Worm (Caenorhabditis elegans) whole organism, L4 larva: Measurements from ENCODE around the gene nspg-6.

Source experiments
- F10B5.3 ChIP-seq: sonication (generic microtip); optimal IDR thresholded peaks from 2 replicates; lab custom pipeline; 2016; ENCODE audit warnings: mild to moderate bottlenecking, missing genetic modification characterization, missing compliant biosample characterization
- F49E8.2 ChIP-seq: sonication (generic microtip); optimal IDR thresholded peaks from 2 replicates; lab custom pipeline; 2016; ENCODE audit warnings: missing compliant biosample characterization, mild to moderate bottlenecking, missing genetic modification characterization, borderline replicate concordance
- T26A8.4 ChIP-seq: fragments of 200-800 bp; sonication (Bioruptor generic); IDR thresholded peaks from 2 replicates; pipeline ENCODE4 v1.3.6; 2022; ENCODE audit warnings: missing genetic modification characterization, missing compliant biosample characterization
- Y105C5A.15 ChIP-seq: fragments of 200-800 bp; sonication (Bioruptor generic); IDR thresholded peaks from 2 replicates; pipeline ENCODE4 v1.3.6; 2022; ENCODE audit warnings: missing genetic modification characterization, missing compliant biosample characterization
- ceh-28 ChIP-seq: fragments of 150-350 bp; optimal IDR thresholded peaks from 2 replicates; lab custom pipeline; 2014; ENCODE audit warnings: missing biosample characterization, missing genetic modification reagents, missing genetic modification characterization
- daf-16 ChIP-seq, 3 experiments: sonication (generic microtip); optimal IDR thresholded peaks; 2 replicates each; lab custom pipeline; 2016 to 2017; ENCODE audit warnings: missing genetic modification characterization in 3 of 3, missing genetic modification reagents in 3 of 3, mild to moderate bottlenecking in 2 of 3, missing compliant biosample characterization in 2 of 3, missing biosample characterization in 1 of 3, moderate library complexity in 1 of 3
- dmd-6 ChIP-seq: fragments of 200-800 bp; sonication (Bioruptor generic); IDR thresholded peaks from 2 replicates; pipeline ENCODE4 v1.3.6; 2022; ENCODE audit warnings: missing genetic modification reagents, missing genetic modification characterization, missing compliant biosample characterization
- dve-1 ChIP-seq: sonication (generic microtip); optimal IDR thresholded peaks from 2 replicates; lab custom pipeline; 2017; ENCODE audit warnings: antibody characterized with exemption, mild to moderate bottlenecking, missing genetic modification characterization, missing compliant biosample characterization; ENCODE audit not compliant: insufficient read depth
- fkh-10 ChIP-seq: fragments of 150-350 bp; optimal IDR thresholded peaks from 2 replicates; lab custom pipeline; 2014; ENCODE audit warnings: missing biosample characterization, missing genetic modification reagents, missing genetic modification characterization
- hif-1 ChIP-seq, 2 experiments: sonication (generic microtip); optimal IDR thresholded peaks; 2 replicates each; lab custom pipeline; 2016 to 2017; ENCODE audit warnings: missing compliant biosample characterization in 2 of 2, missing genetic modification characterization in 2 of 2, missing genetic modification reagents in 2 of 2, missing genotype in 2 of 2, mild to moderate bottlenecking in 1 of 2
- hlh-11 ChIP-seq: fragments of 200-800 bp; sonication (Bioruptor generic); optimal IDR thresholded peaks from 2 replicates; lab custom pipeline; 2018; ENCODE audit warnings: mild to moderate bottlenecking, missing genetic modification characterization, missing compliant biosample characterization
- jun-1 ChIP-seq: fragments of 150-350 bp; optimal IDR thresholded peaks from 2 replicates; lab custom pipeline; 2014; ENCODE audit warnings: missing biosample characterization, missing genetic modification reagents, missing genetic modification characterization
- lim-7 ChIP-seq: fragments of 200-800 bp; sonication (Bioruptor generic); IDR thresholded peaks from 2 replicates; pipeline ENCODE4 v1.3.6; 2022; ENCODE audit warnings: missing genetic modification characterization, missing compliant biosample characterization
- lin-38 ChIP-seq: fragments of 200-800 bp; sonication (Bioruptor generic); IDR thresholded peaks from 2 replicates; pipeline ENCODE4 v1.3.6; 2022; ENCODE audit warnings: missing genetic modification reagents, missing genetic modification characterization, missing compliant biosample characterization
- lin-39 ChIP-seq: fragments of 150-350 bp; optimal IDR thresholded peaks from 2 replicates; lab custom pipeline; 2014; ENCODE audit warnings: missing biosample characterization, missing genetic modification reagents, missing genetic modification characterization
- lsy-2 ChIP-seq, 2 experiments: fragments of 150-350 bp in 1 of 2; sonication (generic microtip) in 1 of 2; optimal IDR thresholded peaks; 2 replicates each; lab custom pipeline; 2014 to 2017; ENCODE audit warnings: missing biosample characterization in 2 of 2, missing genetic modification characterization in 2 of 2
- madf-9 ChIP-seq: fragments of 200-800 bp; sonication (Bioruptor generic); conservative IDR thresholded peaks from 2 replicates; pipeline ENCODE4 v1.3.6; 2022; ENCODE audit warnings: missing genetic modification reagents, missing genetic modification characterization, missing compliant biosample characterization
- mdt-29 ChIP-seq: fragments of 200-800 bp; sonication (Bioruptor generic); IDR thresholded peaks from 2 replicates; pipeline ENCODE4 v1.3.6; 2022; ENCODE audit warnings: missing genetic modification reagents, missing genetic modification characterization, missing compliant biosample characterization
- mes-2 ChIP-seq: sonication (generic microtip); optimal IDR thresholded peaks from 2 replicates; lab custom pipeline; 2016; ENCODE audit warnings: missing genotype, mild to moderate bottlenecking, missing genetic modification characterization, missing compliant biosample characterization; ENCODE audit not compliant: poor library complexity, severe bottlenecking
- nhr-102 ChIP-seq: sonication (generic microtip); optimal IDR thresholded peaks from 2 replicates; lab custom pipeline; 2016; ENCODE audit warnings: mild to moderate bottlenecking, missing genetic modification characterization, moderate library complexity, missing compliant biosample characterization
- nhr-25 ChIP-seq: sonication (generic microtip); optimal IDR thresholded peaks from 2 replicates; lab custom pipeline; 2017; ENCODE audit warnings: missing genetic modification characterization, mild to moderate bottlenecking, missing compliant biosample characterization, antibody characterized with exemption, moderate library complexity, borderline replicate concordance; ENCODE audit not compliant: insufficient read depth
- nhr-28 ChIP-seq: fragments of 150-350 bp; optimal IDR thresholded peaks from 2 replicates; lab custom pipeline; 2014; ENCODE audit warnings: missing biosample characterization, missing genetic modification characterization
- nhr-41 ChIP-seq: fragments of 200-800 bp; sonication (Bioruptor generic); IDR thresholded peaks from 2 replicates; pipeline ENCODE4 v1.3.6; 2022; ENCODE audit warnings: missing genetic modification reagents, missing genetic modification characterization, missing compliant biosample characterization
- nhr-42 ChIP-seq: fragments of 200-800 bp; sonication (Bioruptor generic); IDR thresholded peaks from 2 replicates; pipeline ENCODE4 v1.3.6; 2022; ENCODE audit warnings: missing genetic modification characterization, missing compliant biosample characterization
- pha-4 ChIP-seq, 2 experiments: fragments of 150-350 bp in 1 of 2; fragments of 200-800 bp in 1 of 2; sonication (Bioruptor generic) in 1 of 2; IDR thresholded peaks in 1 of 2; optimal IDR thresholded peaks in 1 of 2; 2 replicates each; pipeline versions ENCODE4 v1.3.6 to Lab custom; 2014 to 2022; ENCODE audit warnings: missing genetic modification characterization in 2 of 2, missing genetic modification reagents in 2 of 2, missing biosample characterization in 1 of 2, missing compliant biosample characterization in 1 of 2
- php-3 ChIP-seq: fragments of 200-800 bp; sonication (Bioruptor generic); IDR thresholded peaks from 2 replicates; pipeline ENCODE4 v1.3.6; 2022; ENCODE audit warnings: missing genetic modification reagents, missing genetic modification characterization, missing compliant biosample characterization
- pqm-1 ChIP-seq: sonication (generic microtip); optimal IDR thresholded peaks from 2 replicates; lab custom pipeline; 2017; ENCODE audit warnings: missing biosample characterization, missing genetic modification characterization
- rbr-2 ChIP-seq: sonication (generic microtip); optimal IDR thresholded peaks from 2 replicates; lab custom pipeline; 2016; ENCODE audit warnings: missing genotype, missing genetic modification characterization, missing compliant biosample characterization
- spr-1 ChIP-seq: sonication (generic microtip); optimal IDR thresholded peaks from 2 replicates; lab custom pipeline; 2016; ENCODE audit warnings: mild to moderate bottlenecking, missing genetic modification characterization, missing compliant biosample characterization
- tag-97 ChIP-seq: fragments of 200-800 bp; sonication (Bioruptor generic); IDR thresholded peaks from 2 replicates; pipeline ENCODE4 v1.3.6; 2022; ENCODE audit warnings: missing genetic modification characterization, missing compliant biosample characterization
- tra-1 ChIP-seq: fragments of 200-800 bp; sonication (Bioruptor generic); IDR thresholded peaks from 2 replicates; pipeline ENCODE4 v1.3.6; 2022; ENCODE audit warnings: missing genetic modification reagents, missing genetic modification characterization, missing compliant biosample characterization
- unc-62 ChIP-seq, 3 experiments: fragments of 150-350 bp in 1 of 3; sonication (generic microtip); optimal IDR thresholded peaks in 2 of 3; peaks in 1 of 3; 1 replicate in 1 of 3; 2 replicates in 2 of 3; lab custom pipeline; 2014 to 2017; ENCODE audit warnings: missing biosample characterization in 3 of 3, missing genetic modification characterization in 3 of 3, missing genetic modification reagents in 3 of 3, missing genotype in 1 of 3
- vab-7 ChIP-seq: fragments of 200-800 bp; sonication (Bioruptor generic); IDR thresholded peaks from 2 replicates; pipeline ENCODE4 v1.3.6; 2022; ENCODE audit warnings: missing genetic modification reagents, missing genetic modification characterization, missing compliant biosample characterization
- zag-1 ChIP-seq: fragments of 150-350 bp; optimal IDR thresholded peaks from 2 replicates; lab custom pipeline; 2014; ENCODE audit warnings: missing biosample characterization, missing genetic modification characterization
- zfp-2 ChIP-seq: sonication (generic microtip); optimal IDR thresholded peaks from 2 replicates; lab custom pipeline; 2016; ENCODE audit warnings: mild to moderate bottlenecking, missing genetic modification characterization, missing compliant biosample characterization
- zfp-3 ChIP-seq: fragments of 200-800 bp; sonication (Bioruptor generic); conservative IDR thresholded peaks from 2 replicates; pipeline ENCODE4 v1.3.6; 2022; ENCODE audit warnings: missing genetic modification reagents, missing genetic modification characterization, missing compliant biosample characterization

The nspg-6 gene

ce11 chrIII:7331671-7332070 lies 16.9 kb upstream of the nspg-6 start:
- TF ChIP-seq mdt-29 (no peak), unc-62 (GFP tag; optimal IDR thresholded peaks at IDR 0.05 in 1 of 2; lab: Kevin White, UChicago) (peak in 1 of 2 experiments; percentile 87), unc-62 (tag; optimal IDR thresholded peaks at IDR 0.05; lab: Kevin White, UChicago) (no peak), zag-1 (no peak), ceh-28 (tag; lab: Kevin White, UChicago) (no peak), Y105C5A.15 (no peak), jun-1 (tag; lab: Kevin White, UChicago) (no peak)
- TF ChIP-seq, all 104 proteins: peak for 1

ce11 chrIII:7329155-7329732 lies 14.5 kb upstream of the nspg-6 start, which contains the start of gene lab-2:
TSS of gene lab-2 (minus strand) at chrIII:7329607.
- TF ChIP-seq php-3 (0 out of 2 replicates have a peak, but pooled peaks have one; percentile 16), nhr-41 (no peak), nhr-25 (peak; percentile 29), F10B5.3 (tag; lab: Kevin White, UChicago) (no peak), dve-1 (tag; lab: Kevin White, UChicago) (peak; percentile 1), lim-7 (no peak), zfp-3 (GFP tag; lab: Robert Waterston, UW) (0 out of 2 replicates have a peak, but pooled peaks have one; percentile 21), unc-62 (GFP tag; optimal IDR thresholded peaks at IDR 0.05 in 1 of 2; lab: Kevin White, UChicago) (no peak), unc-62 (tag; optimal IDR thresholded peaks at IDR 0.05; lab: Kevin White, UChicago) (no peak), lsy-2 (tag; optimal IDR thresholded peaks at IDR 0.05; lab: Kevin White, UChicago) (peak in 1 of 2 experiments; percentile 39), hif-1 (tag; optimal IDR thresholded peaks at IDR 0.05; lab: Kevin White, UChicago) (peak in 1 of 2 experiments; percentile 5), pha-4 (GFP tag; IDR thresholded peaks at IDR 0.05; lab: Robert Waterston, UW) (peak; percentile 58), pha-4 (tag; optimal IDR thresholded peaks at IDR 0.05; lab: Kevin White, UChicago) (no peak), rbr-2 (no peak), tag-97 (no peak), spr-1 (no peak), mes-2 (peak; percentile 13), madf-9 (GFP tag; lab: Robert Waterston, UW) (no peak), tra-1 (GFP tag; lab: Robert Waterston, UW) (peak; percentile 20; the same call in 1 of the 2 replicates), nhr-102 (tag; lab: Kevin White, UChicago) (peak; percentile 39), nhr-42 (GFP tag; lab: Robert Waterston, UW) (no peak), lin-39 (no peak), T26A8.4 (GFP tag; lab: Robert Waterston, UW) (peak; percentile 41; the same call in 1 of the 2 replicates), fkh-10 (GFP tag; lab: Kevin White, UChicago) (no peak), lin-38 (GFP tag; lab: Robert Waterston, UW) (0 out of 2 replicates have a peak, but pooled peaks have one; percentile 20), vab-7 (GFP tag; lab: Robert Waterston, UW) (peak; percentile 6; the same call in 1 of the 2 replicates), F49E8.2 (no peak)

- TF ChIP-seq nhr-28 (tag; lab: Kevin White, UChicago) (peak; percentile 31), nhr-41 (no peak), dmd-6 (0 out of 2 replicates have a peak, but pooled peaks have one; percentile 25), zfp-2 (no peak), daf-16 (GFP tag; optimal IDR thresholded peaks at IDR 0.05; lab: Kevin White, UChicago) (no peak), daf-16 (tag; optimal IDR thresholded peaks at IDR 0.05; lab: Kevin White, UChicago) (peak; percentile 45), php-3 (peak; percentile 58; the same call in 1 of the 2 replicates), hlh-11 (tag; lab: Kevin White, UChicago) (peak; percentile 41), pqm-1 (tag; lab: Kevin White, UChicago) (peak; percentile 51)
- TF ChIP-seq, all 104 proteins: peak for 6
Measured at ce11 chrIII:7323331-7323730, 8.6 kb upstream of the nspg-6 start.
